Worm (Caenorhabditis elegans) whole organism, L2 larva: ENCODE measurements around the gene C14E2.11.
A peak's percentile ranks its signal among the peaks of the same experiment; 100 is the strongest.

Experiments used
- C34F6.9 ChIP-seq: fragments of 150-350 bp; optimal IDR thresholded peaks from 2 replicates; lab custom pipeline; 2014; ENCODE audit warnings: missing biosample characterization, missing genetic modification characterization
- F13H6.1 ChIP-seq: sonication (generic microtip); optimal IDR thresholded peaks from 2 replicates; lab custom pipeline; 2016; ENCODE audit warnings: missing genetic modification characterization, missing compliant biosample characterization
- R02D3.7 ChIP-seq: fragments of 150-350 bp; optimal IDR thresholded peaks from 2 replicates; lab custom pipeline; 2014; ENCODE audit warnings: missing biosample characterization, missing genetic modification characterization
- Y55F3AM.14 ChIP-seq: fragments of 200-800 bp; sonication (Bioruptor generic); optimal IDR thresholded peaks from 2 replicates; lab custom pipeline; 2018; ENCODE audit warnings: mild to moderate bottlenecking, missing genetic modification characterization, missing compliant biosample characterization
- ZK546.5 ChIP-seq: sonication (generic microtip); optimal IDR thresholded peaks from 2 replicates; lab custom pipeline; 2017; ENCODE audit warnings: missing biosample characterization, missing genetic modification characterization
- alr-1 ChIP-seq: fragments of 150-350 bp; optimal IDR thresholded peaks from 2 replicates; lab custom pipeline; 2014; ENCODE audit warnings: missing biosample characterization, missing genetic modification characterization
- aly-2 ChIP-seq: fragments of 150-350 bp; optimal IDR thresholded peaks from 2 replicates; lab custom pipeline; 2014; ENCODE audit warnings: missing biosample characterization, missing genetic modification characterization
- ama-1 ChIP-seq: fragments of 150-350 bp; optimal IDR thresholded peaks from 2 replicates; lab custom pipeline; 2018; ENCODE audit warnings: inconsistent platforms
- blmp-1 ChIP-seq: sonication (generic microtip); optimal IDR thresholded peaks from 2 replicates; lab custom pipeline; 2017; ENCODE audit warnings: missing genetic modification characterization, mild to moderate bottlenecking, missing compliant biosample characterization, antibody characterized with exemption, moderate library complexity; ENCODE audit not compliant: insufficient read depth
- ceh-16 ChIP-seq: fragments of 150-350 bp; optimal IDR thresholded peaks from 2 replicates; lab custom pipeline; 2014; ENCODE audit warnings: missing biosample characterization, missing genetic modification characterization
- crh-2 ChIP-seq: sonication (generic microtip); optimal IDR thresholded peaks from 2 replicates; lab custom pipeline; 2017; ENCODE audit warnings: missing biosample characterization, missing genetic modification characterization
- dmd-4 ChIP-seq: sonication (generic microtip); optimal IDR thresholded peaks from 2 replicates; lab custom pipeline; 2017; ENCODE audit warnings: missing biosample characterization, missing genetic modification characterization
- gmeb-1 ChIP-seq: fragments of 150-350 bp; optimal IDR thresholded peaks from 2 replicates; lab custom pipeline; 2014; ENCODE audit warnings: missing biosample characterization, missing genetic modification characterization
- lin-11 ChIP-seq: fragments of 150-350 bp; sonication (generic microtip); optimal IDR thresholded peaks from 2 replicates; lab custom pipeline; 2014; ENCODE audit warnings: missing biosample characterization, missing genetic modification characterization, inconsistent platforms, mixed read lengths
- lin-13 ChIP-seq: fragments of 150-350 bp; optimal IDR thresholded peaks from 2 replicates; lab custom pipeline; 2014; ENCODE audit warnings: missing biosample characterization, missing genetic modification reagents, missing genetic modification characterization
- lin-39 ChIP-seq: fragments of 150-350 bp; optimal IDR thresholded peaks from 2 replicates; lab custom pipeline; 2014; ENCODE audit warnings: missing biosample characterization, missing genetic modification reagents, missing genetic modification characterization
- lsy-2 ChIP-seq, 2 experiments: fragments of 150-350 bp in 1 of 2; sonication (generic microtip) in 1 of 2; optimal IDR thresholded peaks; 2 replicates each; lab custom pipeline; 2014 to 2017; ENCODE audit warnings: missing biosample characterization in 2 of 2, missing genetic modification characterization in 2 of 2
- mbf-1 ChIP-seq: sonication (generic microtip); optimal IDR thresholded peaks from 2 replicates; lab custom pipeline; 2017; ENCODE audit warnings: missing biosample characterization, missing genetic modification characterization
- mdl-1 ChIP-seq, 2 experiments: fragments of 150-350 bp in 1 of 2; sonication (generic microtip) in 1 of 2; optimal IDR thresholded peaks; 2 replicates each; lab custom pipeline; 2017; ENCODE audit warnings: missing biosample characterization in 2 of 2, missing genetic modification characterization in 2 of 2
- nhr-11 ChIP-seq: fragments of 150-350 bp; optimal IDR thresholded peaks from 2 replicates; lab custom pipeline; 2014; ENCODE audit warnings: missing biosample characterization, missing genetic modification characterization
- nhr-12 ChIP-seq: fragments of 150-350 bp; optimal IDR thresholded peaks from 2 replicates; lab custom pipeline; 2014; ENCODE audit warnings: missing biosample characterization, missing genetic modification characterization
- nhr-129 ChIP-seq: fragments of 150-350 bp; optimal IDR thresholded peaks from 2 replicates; lab custom pipeline; 2014; ENCODE audit warnings: missing biosample characterization, missing genetic modification characterization
- nhr-21 ChIP-seq: fragments of 150-350 bp; optimal IDR thresholded peaks from 2 replicates; lab custom pipeline; 2014; ENCODE audit warnings: missing biosample characterization, missing genetic modification characterization
- nhr-23 ChIP-seq: fragments of 150-350 bp; optimal IDR thresholded peaks from 2 replicates; lab custom pipeline; 2014; ENCODE audit warnings: missing biosample characterization, missing genetic modification reagents, missing genetic modification characterization
- nhr-6 ChIP-seq: fragments of 150-350 bp; optimal IDR thresholded peaks from 2 replicates; lab custom pipeline; 2014; ENCODE audit warnings: missing biosample characterization, missing genetic modification characterization
- sma-3 ChIP-seq: sonication (generic microtip); optimal IDR thresholded peaks from 2 replicates; lab custom pipeline; 2016; ENCODE audit warnings: missing genetic modification reagents, missing genetic modification characterization, missing compliant biosample characterization
- sma-9 ChIP-seq, 2 experiments: fragments of 150-350 bp in 1 of 2; sonication (generic microtip) in 1 of 2; optimal IDR thresholded peaks; 2 replicates each; lab custom pipeline; 2014 to 2016; ENCODE audit warnings: missing genetic modification characterization in 2 of 2, mild to moderate bottlenecking in 1 of 2, missing biosample characterization in 1 of 2, missing compliant biosample characterization in 1 of 2, missing genetic modification reagents in 1 of 2, moderate library complexity in 1 of 2
- unc-39 ChIP-seq: fragments of 150-350 bp; optimal IDR thresholded peaks from 2 replicates; lab custom pipeline; 2014; ENCODE audit warnings: missing biosample characterization, missing genetic modification characterization
- unc-55 ChIP-seq: fragments of 150-350 bp; sonication (generic microtip); optimal IDR thresholded peaks from 3 replicates; lab custom pipeline; 2014; ENCODE audit warnings: missing biosample characterization, missing genetic modification reagents, missing genetic modification characterization
- unc-62 ChIP-seq: fragments of 150-350 bp; optimal IDR thresholded peaks from 2 replicates; lab custom pipeline; 2014; ENCODE audit warnings: missing biosample characterization, missing genetic modification reagents, missing genetic modification characterization
- ztf-1 ChIP-seq: fragments of 200-800 bp; sonication (Bioruptor generic); conservative IDR thresholded peaks from 2 replicates; pipeline ENCODE4 v1.3.6; 2022; ENCODE audit warnings: missing genetic modification characterization, missing compliant biosample characterization
- ztf-4 ChIP-seq: fragments of 150-350 bp; optimal IDR thresholded peaks from 2 replicates; lab custom pipeline; 2014; ENCODE audit warnings: missing biosample characterization, missing genetic modification characterization

C14E2.11 gene

ce11 chrX:1830475-1830874, 29.2 kb downstream of the C14E2.11 start:
- TF ChIP-seq blmp-1 (tag; lab: Kevin White, UChicago) (no peak), ceh-16 (no peak), sma-3 (GFP tag; lab: Kevin White, UChicago) (no peak)

- peak; percentile 8 for TF ChIP-seq F13H6.1 (tag; lab: Kevin White, UChicago)
- TF ChIP-seq crh-2 (tag; lab: Kevin White, UChicago), result no peak
- TF ChIP-seq sma-9 (GFP tag; optimal IDR thresholded peaks at IDR 0.05; lab: Kevin White, UChicago), result peak; percentile 49
- TF ChIP-seq sma-9 (tag; optimal IDR thresholded peaks at IDR 0.05; lab: Kevin White, UChicago), result no peak
- TF ChIP-seq nhr-21 (tag; lab: Kevin White, UChicago), result peak; percentile 19
- no peak for TF ChIP-seq mbf-1 (tag; lab: Kevin White, UChicago)
- peak in 1 of 2 experiments; percentile 44 for TF ChIP-seq lsy-2 (tag; optimal IDR thresholded peaks at IDR 0.05; lab: Kevin White, UChicago)
- TF ChIP-seq ztf-4 (tag; lab: Kevin White, UChicago), result no peak
- TF ChIP-seq R02D3.7 (tag; lab: Kevin White, UChicago), result no peak
- peak; percentile 53 for TF ChIP-seq nhr-129 (tag; lab: Kevin White, UChicago)
- TF ChIP-seq gmeb-1 (tag; lab: Kevin White, UChicago), result peak; percentile 54
- TF ChIP-seq sma-3 (GFP tag; lab: Kevin White, UChicago), result peak; percentile 17
- peak; percentile 35 for TF ChIP-seq unc-55 (GFP tag; lab: Kevin White, UChicago)
- TF ChIP-seq Y55F3AM.14 (GFP tag; lab: Kevin White, UChicago), result peak; percentile 46
- TF ChIP-seq lin-11, result peak; percentile 5
- no peak for TF ChIP-seq nhr-12 (tag; lab: Kevin White, UChicago)
- no peak for TF ChIP-seq aly-2 (tag; lab: Kevin White, UChicago)
Observed at ce11 chrX:1837703-1838102, 36.4 kb downstream of the C14E2.11 start.

ce11 chrX:1845493-1845892, 44.2 kb downstream of the C14E2.11 start, which contains the start of gene T26C11.4:
T26C11.4 (minus strand) TSS chrX:1845546.
- TF ChIP-seq unc-55 (GFP tag; lab: Kevin White, UChicago), result peak; percentile 26
- peak; percentile 17 for TF ChIP-seq F13H6.1 (tag; lab: Kevin White, UChicago)
- no peak for TF ChIP-seq nhr-23 (tag; lab: Kevin White, UChicago)
- peak; percentile 66 for TF ChIP-seq gmeb-1 (tag; lab: Kevin White, UChicago)
- no peak for TF ChIP-seq alr-1 (tag; lab: Kevin White, UChicago)
- TF ChIP-seq sma-3 (GFP tag; lab: Kevin White, UChicago), result peak; percentile 0
- TF ChIP-seq C34F6.9 (tag; lab: Kevin White, UChicago), result peak; percentile 19
- no peak for TF ChIP-seq sma-9 (GFP tag; optimal IDR thresholded peaks at IDR 0.05; lab: Kevin White, UChicago)
- TF ChIP-seq sma-9 (tag; optimal IDR thresholded peaks at IDR 0.05; lab: Kevin White, UChicago), result no peak

ce11 chrX:1847685-1848084, 46.4 kb downstream of the C14E2.11 start:
- TF ChIP-seq unc-39 (no peak), unc-62 (GFP tag; lab: Kevin White, UChicago) (no peak), lin-39 (tag; lab: Kevin White, UChicago) (no peak)
- TF ChIP-seq, all 48 proteins: peak for 0

ce11 chrX:1848575-1848974, 47.3 kb downstream of the C14E2.11 start, which contains the start of gene ceh-41:
ceh-41 (minus strand) TSS chrX:1848675.
- TF ChIP-seq ama-1 (lab: Kevin White, UChicago), result no peak
- TF ChIP-seq ztf-1 (GFP tag; lab: Robert Waterston, UW), result no peak
- no peak for TF ChIP-seq mbf-1 (tag; lab: Kevin White, UChicago)
- TF ChIP-seq mdl-1 (tag; optimal IDR thresholded peaks at IDR 0.05; lab: Kevin White, UChicago), result no peak
- no peak for TF ChIP-seq nhr-11
- TF ChIP-seq C34F6.9 (tag; lab: Kevin White, UChicago), result no peak
- no peak for TF ChIP-seq nhr-6 (tag; lab: Kevin White, UChicago)
- TF ChIP-seq dmd-4 (tag; lab: Kevin White, UChicago), result no peak
- TF ChIP-seq ZK546.5 (tag; lab: Kevin White, UChicago), result no peak
- TF ChIP-seq lin-39 (tag; lab: Kevin White, UChicago), result no peak
- TF ChIP-seq, all 48 proteins: peak for 0

ce11 chrX:1850525-1850924, 49.3 kb downstream of the C14E2.11 start:
- TF ChIP-seq lin-13 (GFP tag; lab: Kevin White, UChicago) (no peak), nhr-21 (tag; lab: Kevin White, UChicago) (no peak), ztf-1 (GFP tag; lab: Robert Waterston, UW) (0 out of 2 replicates have a peak, but pooled peaks have one; percentile 57), Y55F3AM.14 (GFP tag; lab: Kevin White, UChicago) (no peak), lsy-2 (tag; optimal IDR thresholded peaks at IDR 0.05; lab: Kevin White, UChicago) (no peak), ama-1 (lab: Kevin White, UChicago) (no peak), nhr-12 (tag; lab: Kevin White, UChicago) (no peak), nhr-129 (tag; lab: Kevin White, UChicago) (no peak)
